Worm (Caenorhabditis elegans): ENCODE data around the gene sdz-27.

sdz-27 gene

ce11 chrIV:11146492-11146891 is 40.3 kb upstream of the sdz-27 start:
- no peak for TF ChIP-seq ama-1 (optimal IDR thresholded peaks at IDR 0.05)
- no peak for TF ChIP-seq ZK546.5 (tag; optimal IDR thresholded peaks at IDR 0.05)
- TF ChIP-seq nhr-12 (tag; optimal IDR thresholded peaks at IDR 0.05) = no peak
- no peak for TF ChIP-seq nhr-11 (tag; optimal IDR thresholded peaks at IDR 0.05)
- no peak for TF ChIP-seq fos-1 (tag; optimal IDR thresholded peaks at IDR 0.05)
- no peak for TF ChIP-seq skn-1 (tag; optimal IDR thresholded peaks at IDR 0.05)
- TF ChIP-seq ceh-28 (tag; optimal IDR thresholded peaks at IDR 0.05) = no peak
- no peak for TF ChIP-seq jun-1 (tag; optimal IDR thresholded peaks at IDR 0.05)

ce11 chrIV:11146962-11147470 is 39.8 kb upstream of the sdz-27 start, which contains the start of gene pigq-1:
Gene pigq-1, minus strand, starts transcription at chrIV:11147247.
- TF ChIP-seq ceh-28 (tag; optimal IDR thresholded peaks at IDR 0.05) = peak; percentile 16
- no peak for TF ChIP-seq lin-39 (tag; optimal IDR thresholded peaks at IDR 0.05)
- peak; percentile 65 for TF ChIP-seq lsy-12 (tag; optimal IDR thresholded peaks at IDR 0.05)
- peak; percentile 20 for TF ChIP-seq aly-2 (tag; optimal IDR thresholded peaks at IDR 0.05)
- TF ChIP-seq nhr-67 (tag; optimal IDR thresholded peaks at IDR 0.05) = no peak
- TF ChIP-seq egl-27 (tag; optimal IDR thresholded peaks at IDR 0.05) = no peak
- TF ChIP-seq ztf-4 (tag; optimal IDR thresholded peaks at IDR 0.05) = no peak
- no peak for TF ChIP-seq snpc-4 (tag; optimal IDR thresholded peaks at IDR 0.05)
- peak; percentile 19 for TF ChIP-seq elt-2 (tag; optimal IDR thresholded peaks at IDR 0.05)
- TF ChIP-seq nfya-1 (tag; optimal IDR thresholded peaks at IDR 0.05; ENCODE audit: insufficient read depth) = no peak
- no peak for TF ChIP-seq mdl-1 (tag; optimal IDR thresholded peaks at IDR 0.05)
- no peak for TF ChIP-seq pqm-1 (tag; optimal IDR thresholded peaks at IDR 0.05)
- no peak for TF ChIP-seq ceh-82 (tag; optimal IDR thresholded peaks at IDR 0.05)
- TF ChIP-seq ceh-16 (tag; optimal IDR thresholded peaks at IDR 0.05) = peak; percentile 10
- TF ChIP-seq nhr-23 (tag; optimal IDR thresholded peaks at IDR 0.05) = peak; percentile 16
- peak; percentile 25 for TF ChIP-seq pha-4 (tag; optimal IDR thresholded peaks at IDR 0.05)
- TF ChIP-seq ceh-9 (tag; optimal IDR thresholded peaks at IDR 0.05) = no peak
- peak; percentile 49 for TF ChIP-seq R02D3.7 (tag; optimal IDR thresholded peaks at IDR 0.05)
- peak; percentile 49 for TF ChIP-seq tbx-2 (tag; optimal IDR thresholded peaks at IDR 0.05)
- peak; percentile 67 for TF ChIP-seq nhr-43 (tag; optimal IDR thresholded peaks at IDR 0.05; ENCODE audit: poor library complexity, severe bottlenecking)
- no peak for TF ChIP-seq skn-1 (tag; optimal IDR thresholded peaks at IDR 0.05)
- TF ChIP-seq elt-1 (tag; optimal IDR thresholded peaks at IDR 0.05) = peak; percentile 17
- TF ChIP-seq lin-15B (tag; optimal IDR thresholded peaks at IDR 0.05) = no peak
- TF ChIP-seq zag-1 (tag; optimal IDR thresholded peaks at IDR 0.05) = peak; percentile 62
- TF ChIP-seq nhr-25 (tag; optimal IDR thresholded peaks at IDR 0.05) = no peak
- peak; percentile 17 for TF ChIP-seq nhr-12 (tag; optimal IDR thresholded peaks at IDR 0.05)
- peak; percentile 46 for TF ChIP-seq ZK546.5 (tag; optimal IDR thresholded peaks at IDR 0.05)
- no peak for TF ChIP-seq ztf-11 (tag; optimal IDR thresholded peaks at IDR 0.05)
- TF ChIP-seq jun-1 (tag; optimal IDR thresholded peaks at IDR 0.05) = no peak
- TF ChIP-seq ama-1 (optimal IDR thresholded peaks at IDR 0.05) = peak; percentile 61

- no peak for TF ChIP-seq aly-2 (tag; optimal IDR thresholded peaks at IDR 0.05)
- TF ChIP-seq hmg-11 (tag; optimal IDR thresholded peaks at IDR 0.05) = no peak
- no peak for TF ChIP-seq nhr-25 (tag; optimal IDR thresholded peaks at IDR 0.05)
- TF ChIP-seq elt-2 (tag; optimal IDR thresholded peaks at IDR 0.05) = peak; percentile 25
- TF ChIP-seq mml-1 (tag; optimal IDR thresholded peaks at IDR 0.05) = peak; percentile 79
- TF ChIP-seq pqm-1 (tag; optimal IDR thresholded peaks at IDR 0.05) = peak; percentile 45
- TF ChIP-seq ceh-82 (tag; optimal IDR thresholded peaks at IDR 0.05) = no peak
- peak; percentile 11 for TF ChIP-seq pha-4 (tag; optimal IDR thresholded peaks at IDR 0.05)
- TF ChIP-seq nhr-11 (tag; optimal IDR thresholded peaks at IDR 0.05) = no peak
- peak; percentile 20 for TF ChIP-seq nhr-43 (tag; optimal IDR thresholded peaks at IDR 0.05; ENCODE audit: poor library complexity, severe bottlenecking)
- TF ChIP-seq fkh-2 (tag; optimal IDR thresholded peaks at IDR 0.05) = no peak
- TF ChIP-seq ceh-28 (tag; optimal IDR thresholded peaks at IDR 0.05) = no peak
- TF ChIP-seq tbx-2 (tag; optimal IDR thresholded peaks at IDR 0.05) = no peak
- TF ChIP-seq R02D3.7 (tag; optimal IDR thresholded peaks at IDR 0.05) = no peak
- peak; percentile 27 for TF ChIP-seq nfya-1 (tag; optimal IDR thresholded peaks at IDR 0.05; ENCODE audit: insufficient read depth)
- no peak for TF ChIP-seq unc-39 (tag; optimal IDR thresholded peaks at IDR 0.05)
- peak; percentile 58 for TF ChIP-seq ama-1 (optimal IDR thresholded peaks at IDR 0.05)
- no peak for TF ChIP-seq ZK546.5 (tag; optimal IDR thresholded peaks at IDR 0.05)
Observed at ce11 chrIV:11148788-11149366, 38.0 kb upstream of the sdz-27 start.

Data from whole organism, L3 larva.